Fruit fly (Drosophila melanogaster) whole organism, embryonic: ENCODE data around the gene Ilp7.

Source experiments
- ATbp ChIP-seq: fragments of 200-800 bp; sonication (Bioruptor generic); optimal IDR thresholded peaks from 2 replicates; lab custom pipeline; 2017; ENCODE audit warnings: missing biosample characterization, mild to moderate bottlenecking, missing genetic modification characterization, missing genetic modification reagents
- CG10431 ChIP-seq: fragments of 200-800 bp; sonication (Bioruptor generic); optimal IDR thresholded peaks from 3 replicates; lab custom pipeline; 2018; ENCODE audit warnings: missing biosample characterization, mild to moderate bottlenecking, missing genetic modification characterization
- CG11695 ChIP-seq: fragments of 200-800 bp; sonication (Bioruptor generic); IDR thresholded peaks from 3 replicates; pipeline ENCODE4 v1.3.6; 2022; ENCODE audit warnings: missing biosample characterization, missing genetic modification characterization
- CG12155 ChIP-seq: fragments of 200-800 bp; sonication (Bioruptor generic); optimal IDR thresholded peaks from 3 replicates; lab custom pipeline; 2016; ENCODE audit warnings: missing biosample characterization, missing genetic modification characterization
- CG12219 ChIP-seq: fragments of 200-800 bp; sonication (Bioruptor generic); optimal IDR thresholded peaks from 3 replicates; lab custom pipeline; 2018; ENCODE audit warnings: missing biosample characterization, mild to moderate bottlenecking, missing genetic modification characterization
- CG16863 ChIP-seq: fragments of 200-800 bp; sonication (Bioruptor generic); optimal IDR thresholded peaks from 3 replicates; lab custom pipeline; 2016; ENCODE audit warnings: missing biosample characterization, missing genetic modification characterization
- CG2120 ChIP-seq: fragments of 200-800 bp; sonication (Bioruptor generic); optimal IDR thresholded peaks from 3 replicates; lab custom pipeline; 2016; ENCODE audit warnings: missing biosample characterization, missing genetic modification characterization
- CG31365 ChIP-seq: fragments of 200-800 bp; sonication (Bioruptor generic); optimal IDR thresholded peaks from 2 replicates; lab custom pipeline; 2018; ENCODE audit warnings: missing biosample characterization, mild to moderate bottlenecking, missing genetic modification characterization
- CG3726 ChIP-seq: fragments of 200-800 bp; sonication (Bioruptor generic); IDR thresholded peaks from 3 replicates; pipeline ENCODE4, ENCODE4 v1.3.6; 2022; ENCODE audit warnings: missing biosample characterization, missing genetic modification characterization
- CG4707 ChIP-seq: fragments of 200-800 bp; sonication (Bioruptor generic); optimal IDR thresholded peaks from 2 replicates; lab custom pipeline; 2018; ENCODE audit warnings: missing biosample characterization, mild to moderate bottlenecking, missing genetic modification characterization, moderate library complexity
- CG6175 ChIP-seq: fragments of 200-800 bp; sonication (Bioruptor generic); IDR thresholded peaks from 3 replicates; pipeline ENCODE4 v1.3.6; 2022; ENCODE audit warnings: missing biosample characterization, missing genetic modification characterization
- CG6254 ChIP-seq: fragments of 200-800 bp; sonication (Bioruptor generic); optimal IDR thresholded peaks from 3 replicates; lab custom pipeline; 2017; ENCODE audit warnings: mild to moderate bottlenecking, missing biosample characterization, missing genetic modification reagents, missing genetic modification characterization
- CG6272 ChIP-seq: fragments of 200-800 bp; sonication (Bioruptor generic); IDR thresholded peaks from 2 replicates; pipeline ENCODE4 v1.3.6; 2022; ENCODE audit warnings: missing biosample characterization, missing genetic modification characterization
- CG6791 ChIP-seq: fragments of 200-800 bp; sonication (Bioruptor generic); IDR thresholded peaks from 3 replicates; pipeline ENCODE4 v1.3.6; 2022; ENCODE audit warnings: missing biosample characterization, missing genetic modification characterization; ENCODE audit not compliant: partially characterized antibody
- CG7556 ChIP-seq: fragments of 200-800 bp; sonication (Bioruptor generic); optimal IDR thresholded peaks from 2 replicates; lab custom pipeline; 2017; ENCODE audit warnings: missing biosample characterization, mild to moderate bottlenecking, missing genetic modification characterization
- CG8281 ChIP-seq: fragments of 200-800 bp; sonication (Bioruptor generic); optimal IDR thresholded peaks from 2 replicates; lab custom pipeline; 2018; ENCODE audit warnings: missing biosample characterization, mild to moderate bottlenecking, missing genetic modification characterization, moderate library complexity
- CG9215 ChIP-seq: fragments of 200-800 bp; sonication (Bioruptor generic); IDR thresholded peaks from 2 replicates; pipeline ENCODE4 v1.3.6; 2022; ENCODE audit warnings: missing biosample characterization, missing genetic modification characterization
- CTCF ChIP-seq: fragments of 200-800 bp; sonication (Bioruptor generic); optimal IDR thresholded peaks from 2 replicates; lab custom pipeline; 2017; ENCODE audit warnings: missing biosample characterization, mild to moderate bottlenecking, missing genetic modification characterization, moderate library complexity
- D ChIP-seq, 2 experiments: fragments of 200-800 bp in 1 of 2; fragments of >200 bp in 1 of 2; sonication (Bioruptor generic) in 1 of 2; optimal IDR thresholded peaks; 2 replicates in 1 of 2; 3 replicates in 1 of 2; lab custom pipeline; 2017; ENCODE audit warnings: mild to moderate bottlenecking in 1 of 2, missing biosample characterization in 1 of 2, missing genetic modification characterization in 1 of 2, missing genetic modification reagents in 1 of 2
- Dfd ChIP-seq, 2 experiments: fragments of >200 bp; optimal IDR thresholded peaks; 2 replicates each; lab custom pipeline; 2017; ENCODE audit warnings: missing biosample characterization in 2 of 2, missing genetic modification characterization in 2 of 2
- Doc3 ChIP-seq: fragments of 200-800 bp; sonication (Bioruptor generic); IDR thresholded peaks from 3 replicates; pipeline ENCODE4 v1.3.6; 2022; ENCODE audit warnings: missing biosample characterization, missing genetic modification characterization; ENCODE audit not compliant: partially characterized antibody
- Ets65A ChIP-seq: fragments of 200-800 bp; sonication (Bioruptor generic); peaks from one replicate; lab custom pipeline; 2016; ENCODE audit warnings: missing biosample characterization, missing genetic modification characterization
- NC2β ChIP-seq: fragments of 200-800 bp; sonication (Bioruptor generic); optimal IDR thresholded peaks from 2 replicates; lab custom pipeline; 2016; ENCODE audit warnings: missing biosample characterization, missing genetic modification characterization
- Sox102F ChIP-seq: fragments of 200-800 bp; sonication (Bioruptor generic); optimal IDR thresholded peaks from 2 replicates; lab custom pipeline; 2018; ENCODE audit warnings: missing biosample characterization, mild to moderate bottlenecking, missing genetic modification characterization, moderate library complexity
- al ChIP-seq: fragments of 200-800 bp; sonication (Bioruptor generic); IDR thresholded peaks from 2 replicates; pipeline ENCODE4 v1.3.6; 2022; ENCODE audit warnings: missing biosample characterization, missing genetic modification characterization
- ase ChIP-seq: fragments of 200-800 bp; sonication (Bioruptor generic); IDR thresholded peaks from 3 replicates; pipeline ENCODE4 v1.3.6; 2022; ENCODE audit warnings: missing biosample characterization, missing genetic modification characterization
- ato ChIP-seq: fragments of 200-800 bp; sonication (Bioruptor generic); IDR thresholded peaks from 2 replicates; pipeline ENCODE4 v1.3.6; 2022; ENCODE audit warnings: missing biosample characterization, missing genetic modification characterization; ENCODE audit not compliant: partially characterized antibody
- bbx ChIP-seq: fragments of 200-800 bp; sonication (Bioruptor generic); IDR thresholded peaks from 2 replicates; pipeline ENCODE4 v1.3.6; 2022; ENCODE audit warnings: missing biosample characterization, missing genetic modification characterization; ENCODE audit not compliant: partially characterized antibody
- btn ChIP-seq: fragments of 200-800 bp; sonication (Bioruptor generic); optimal IDR thresholded peaks from 2 replicates; lab custom pipeline; 2016; ENCODE audit warnings: missing biosample characterization, missing genetic modification characterization
- ci ChIP-seq: fragments of 200-800 bp; sonication (Bioruptor generic); IDR thresholded peaks from 3 replicates; pipeline ENCODE4 v1.3.6; 2022; ENCODE audit warnings: missing biosample characterization, missing genetic modification characterization
- crol ChIP-seq: fragments of 200-800 bp; sonication (Bioruptor generic); IDR thresholded peaks from 2 replicates; pipeline ENCODE4 v1.3.6; 2022; ENCODE audit warnings: missing biosample characterization, missing genetic modification characterization
- crp ChIP-seq, 2 experiments: fragments of 200-800 bp; sonication (Bioruptor generic); optimal IDR thresholded peaks; 2 replicates in 1 of 2; 3 replicates in 1 of 2; lab custom pipeline; 2017; ENCODE audit warnings: missing biosample characterization in 2 of 2, missing genetic modification characterization in 2 of 2, mild to moderate bottlenecking in 1 of 2, moderate library complexity in 1 of 2
- fd3F ChIP-seq: fragments of 200-800 bp; sonication (Bioruptor generic); optimal IDR thresholded peaks from 2 replicates; lab custom pipeline; 2018; ENCODE audit warnings: missing biosample characterization, mild to moderate bottlenecking, missing genetic modification characterization, moderate library complexity
- gem ChIP-seq: fragments of 200-800 bp; sonication (Bioruptor generic); optimal IDR thresholded peaks from 2 replicates; lab custom pipeline; 2019; ENCODE audit warnings: missing biosample characterization, mild to moderate bottlenecking, missing genetic modification characterization, moderate library complexity
- hth ChIP-seq: fragments of >200 bp; optimal IDR thresholded peaks from 2 replicates; lab custom pipeline; 2017; ENCODE audit warnings: inconsistent platforms
- klu ChIP-seq: fragments of 200-800 bp; sonication (Bioruptor generic); IDR thresholded peaks from 2 replicates; pipeline ENCODE4 v1.3.6; 2022; ENCODE audit warnings: missing biosample characterization, missing genetic modification characterization
- nerfin-2 ChIP-seq: fragments of 200-800 bp; sonication (Bioruptor generic); IDR thresholded peaks from 2 replicates; pipeline ENCODE4 v1.3.6; 2022; ENCODE audit warnings: missing biosample characterization, missing genetic modification characterization; ENCODE audit not compliant: partially characterized antibody
- odd ChIP-seq: fragments of 200-800 bp; sonication (Bioruptor generic); optimal IDR thresholded peaks from 2 replicates; lab custom pipeline; 2017; ENCODE audit warnings: missing biosample characterization, mild to moderate bottlenecking, missing genetic modification characterization
- pita ChIP-seq: fragments of 200-800 bp; sonication (Bioruptor generic); optimal IDR thresholded peaks from 2 replicates; lab custom pipeline; 2017; ENCODE audit warnings: missing biosample characterization, mild to moderate bottlenecking, missing genetic modification characterization
- schlank ChIP-seq: fragments of 200-800 bp; sonication (Bioruptor generic); optimal IDR thresholded peaks from 2 replicates; lab custom pipeline; 2018; ENCODE audit warnings: missing biosample characterization, mild to moderate bottlenecking, missing genetic modification characterization
- shn ChIP-seq: fragments of 200-800 bp; sonication (Bioruptor generic); optimal IDR thresholded peaks from 3 replicates; lab custom pipeline; 2016; ENCODE audit warnings: missing biosample characterization, missing genetic modification characterization
- sima ChIP-seq: fragments of 200-800 bp; sonication (Bioruptor generic); optimal IDR thresholded peaks from 2 replicates; lab custom pipeline; 2016; ENCODE audit warnings: missing biosample characterization, missing genetic modification characterization
- tap ChIP-seq: fragments of 200-800 bp; optimal IDR thresholded peaks from 3 replicates; lab custom pipeline; 2019; ENCODE audit warnings: missing biosample characterization, mild to moderate bottlenecking, missing genetic modification characterization, moderate library complexity
- toy ChIP-seq: fragments of 200-800 bp; sonication (Bioruptor generic); IDR thresholded peaks from 2 replicates; pipeline ENCODE4 v1.3.6; 2022; ENCODE audit warnings: missing biosample characterization, missing genetic modification characterization
- ttk ChIP-seq: fragments of 200-800 bp; sonication (Bioruptor generic); IDR thresholded peaks from 2 replicates; pipeline ENCODE4 v2.1.2; 2022; ENCODE audit warnings: missing biosample characterization, missing genetic modification characterization
- unc-4 ChIP-seq: fragments of 200-800 bp; sonication (Bioruptor generic); IDR thresholded peaks from 2 replicates; pipeline ENCODE4 v1.3.6; 2022; ENCODE audit warnings: missing biosample characterization, missing genetic modification characterization; ENCODE audit not compliant: partially characterized antibody
- zen2 ChIP-seq: fragments of 200-800 bp; sonication (Bioruptor generic); IDR thresholded peaks from 3 replicates; pipeline ENCODE4 v1.3.6; 2022; ENCODE audit warnings: missing biosample characterization, missing genetic modification characterization; ENCODE audit not compliant: partially characterized antibody
- zfh1 ChIP-seq: fragments of 200-800 bp; sonication (Bioruptor generic); IDR thresholded peaks from 3 replicates; pipeline ENCODE4 v1.3.6; 2022; ENCODE audit warnings: missing biosample characterization, missing genetic modification characterization

Ilp7 gene

DNA sequence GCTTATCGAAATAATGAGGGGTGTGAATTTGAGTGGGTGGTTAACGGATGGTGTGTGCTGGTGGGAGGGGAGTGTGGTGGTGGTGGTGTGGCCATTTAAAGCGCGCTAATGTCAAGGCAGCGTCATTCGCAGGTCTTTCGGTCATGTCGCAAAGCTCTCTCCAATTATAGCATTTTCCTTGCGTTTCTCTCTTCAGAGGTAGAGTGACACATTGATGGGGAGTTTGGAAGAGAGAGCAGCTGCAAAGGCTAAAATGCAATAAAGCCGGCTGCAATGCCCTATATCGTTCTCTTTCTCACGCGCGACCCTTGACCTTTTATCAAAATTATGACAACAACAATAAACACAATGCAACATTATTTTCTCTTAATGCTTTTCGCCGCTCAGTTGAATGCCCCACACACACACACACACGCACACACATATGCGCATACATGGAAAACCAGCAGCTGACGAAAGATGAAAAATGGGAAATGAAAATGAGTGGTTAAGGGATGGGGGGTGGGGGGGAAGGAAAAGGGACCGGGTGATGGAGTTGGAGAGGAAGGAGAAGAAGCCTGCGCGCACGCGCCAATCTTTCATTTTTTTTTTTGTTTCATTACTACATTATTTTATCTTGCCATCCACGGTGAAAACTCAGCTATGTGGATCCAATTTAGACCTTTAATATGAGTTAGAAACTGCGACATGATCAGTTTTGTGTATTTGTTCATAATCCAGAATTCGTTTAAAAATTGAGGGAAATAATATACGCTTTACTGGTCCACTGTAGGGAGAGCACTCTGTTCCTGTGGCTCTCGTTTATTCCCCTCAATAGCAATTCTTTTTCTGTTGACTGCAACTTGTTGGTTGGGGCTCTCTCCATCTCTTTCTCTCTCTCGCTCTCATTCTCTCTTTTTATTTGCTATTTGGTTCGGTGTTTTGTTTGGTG, 24.5 kb downstream of the Ilp7 start (continued):
- no peak for TF ChIP-seq CG6175
- TF ChIP-seq CG2120 (GFP tag; lab: Kevin White, UChicago): peak; percentile 71
- TF ChIP-seq ato: no peak
- TF ChIP-seq CG3726 (GFP tag; lab: Robert Waterston, UW): 0 out of 3 replicates have a peak, but pooled peaks have one; percentile 50
- TF ChIP-seq CG12219: peak; percentile 83
- peak; percentile 76 for TF ChIP-seq NC2β (GFP tag; lab: Kevin White, UChicago)
- no peak for TF ChIP-seq pita (GFP tag; lab: Kevin White, UChicago)
- TF ChIP-seq zfh1 (GFP tag; lab: Robert Waterston, UW): peak; percentile 85
- peak; percentile 95 for TF ChIP-seq crol
- peak; percentile 70; the same call in 2 of the 3 replicates for TF ChIP-seq ase (GFP tag; lab: Robert Waterston, UW)
- TF ChIP-seq crp (GFP tag; optimal IDR thresholded peaks at IDR 0.05; lab: Kevin White, UChicago): peak in 1 of 2 experiments; percentile 56
- no peak for TF ChIP-seq zen2 (GFP tag; lab: Robert Waterston, UW)
- TF ChIP-seq odd: peak; percentile 66
- TF ChIP-seq bbx (GFP tag; lab: Robert Waterston, UW): no peak
- no peak for TF ChIP-seq klu (GFP tag; lab: Robert Waterston, UW)
- TF ChIP-seq hth (lab: Kevin White, UChicago): no peak
- no peak for TF ChIP-seq CTCF (GFP tag; lab: Kevin White, UChicago)
- TF ChIP-seq btn (GFP tag; lab: Kevin White, UChicago): peak; percentile 51
- no peak for TF ChIP-seq unc-4 (GFP tag; lab: Robert Waterston, UW)
- no peak for TF ChIP-seq nerfin-2 (GFP tag; lab: Robert Waterston, UW)
- TF ChIP-seq CG6254 (GFP tag; lab: Kevin White, UChicago): peak; percentile 69
- peak; percentile 79 for TF ChIP-seq ttk (GFP tag; lab: Robert Waterston, UW)
- TF ChIP-seq sima: no peak
- peak; percentile 71 for TF ChIP-seq tap (tag; lab: Kevin White, UChicago)
- peak; percentile 69; the same call in 2 of the 3 replicates for TF ChIP-seq CG11695 (GFP tag; lab: Robert Waterston, UW)
- peak; percentile 27 for TF ChIP-seq shn (GFP tag; lab: Kevin White, UChicago)
- no peak for TF ChIP-seq D (optimal IDR thresholded peaks at IDR 0.05; lab: Kevin White, UChicago)
- TF ChIP-seq D (GFP tag; optimal IDR thresholded peaks at IDR 0.05; lab: Kevin White, UChicago): peak; percentile 79
- TF ChIP-seq Doc3: no peak
- peak; percentile 37 for TF ChIP-seq CG4707
- no peak; the same call in 2 of the 3 replicates for TF ChIP-seq CG6791 (GFP tag; lab: Robert Waterston, UW)
- TF ChIP-seq Sox102F: peak; percentile 84
- TF ChIP-seq schlank: peak; percentile 49
- no peak for TF ChIP-seq Dfd (GFP tag; optimal IDR thresholded peaks at IDR 0.05; lab: Kevin White, UChicago)
- TF ChIP-seq CG8281 (tag; lab: Kevin White, UChicago): peak; percentile 55
- TF ChIP-seq gem (tag; lab: Kevin White, UChicago): peak; percentile 85
- TF ChIP-seq fd3F (GFP tag; lab: Kevin White, UChicago): peak; percentile 24
- peak; percentile 80 for TF ChIP-seq CG7556 (GFP tag; lab: Kevin White, UChicago)
- peak; percentile 88 for TF ChIP-seq ci (GFP tag; lab: Robert Waterston, UW)
- TF ChIP-seq al (GFP tag; lab: Robert Waterston, UW): no peak
- TF ChIP-seq CG6272: peak; percentile 42
- peak; percentile 76 for TF ChIP-seq CG16863 (GFP tag; lab: Kevin White, UChicago)
- TF ChIP-seq ATbp: peak; percentile 78
- peak; percentile 86 for TF ChIP-seq CG10431 (GFP tag; lab: Kevin White, UChicago)
- TF ChIP-seq CG9215 (GFP tag; lab: Robert Waterston, UW): peak; percentile 63
- 0 out of 2 replicates have a peak, but pooled peaks have one; percentile 13 for TF ChIP-seq toy (GFP tag; lab: Robert Waterston, UW)
- peak; percentile 45 for TF ChIP-seq CG31365
- peak; percentile 94 for TF ChIP-seq Ets65A
- TF ChIP-seq CG12155: peak; percentile 67
